Worm (Caenorhabditis elegans): ENCODE data around the gene C10C5.3.
A peak's percentile ranks its signal among the peaks of the same experiment; 100 is the strongest.

C10C5.3 gene

ce11 chrIV:9335552-9336251, 38.9 kb upstream of the C10C5.3 start, which contains the start of the genes coa-4 and T20D3.14:
Gene coa-4 (minus strand): TSS chrIV:9335602.
Gene T20D3.14 (minus strand): TSS chrIV:9335909.
- TF ChIP-seq elt-3 (tag; optimal IDR thresholded peaks at IDR 0.05) = peak in 1 of 6 experiments; percentile 43
- TF ChIP-seq ceh-82 (tag; optimal IDR thresholded peaks at IDR 0.05) = peak in 2 of 3 experiments; percentile 6 to 26
- TF ChIP-seq mep-1 (tag; optimal IDR thresholded peaks at IDR 0.05) = peak; percentile 41
- TF ChIP-seq tbx-2 (tag; optimal IDR thresholded peaks at IDR 0.05) = peak; percentile 43
- peak; percentile 43 for TF ChIP-seq nhr-47 (tag; optimal IDR thresholded peaks at IDR 0.05)
- peak in 1 of 2 experiments; percentile 54 for TF ChIP-seq mdl-1 (tag; optimal IDR thresholded peaks at IDR 0.05)
- TF ChIP-seq elt-2 (tag; optimal IDR thresholded peaks at IDR 0.05) = peak; percentile 17
- TF ChIP-seq rnt-1 (tag; optimal IDR thresholded peaks at IDR 0.05) = peak; percentile 33
- peak; percentile 39 for TF ChIP-seq blmp-1 (tag; optimal IDR thresholded peaks at IDR 0.05)
- TF ChIP-seq nhr-20 (tag; optimal IDR thresholded peaks at IDR 0.05) = peak; percentile 64
- TF ChIP-seq efl-1 (optimal IDR thresholded peaks at IDR 0.05) = peak; percentile 50 to 57
- peak; percentile 43 to 83 for TF ChIP-seq efl-1 (GFP tag; optimal IDR thresholded peaks at IDR 0.05 in 1 of 2)
- TF ChIP-seq vab-15 (tag; optimal IDR thresholded peaks at IDR 0.05) = no peak
- peak in 2 of 3 experiments; percentile 17 to 48 for TF ChIP-seq dpl-1 (GFP tag; optimal IDR thresholded peaks at IDR 0.05)
- peak; percentile 11 for TF ChIP-seq nhr-77 (tag; optimal IDR thresholded peaks at IDR 0.05)
- peak; percentile 75 for TF ChIP-seq lin-14 (GFP tag; optimal IDR thresholded peaks at IDR 0.05)
- peak; percentile 71 for TF ChIP-seq nhr-71 (tag; optimal IDR thresholded peaks at IDR 0.05)
- TF ChIP-seq swsn-7 (tag; optimal IDR thresholded peaks at IDR 0.05) = peak; percentile 39
- peak; percentile 38 for TF ChIP-seq C16A3.4 (tag; optimal IDR thresholded peaks at IDR 0.05)
- TF ChIP-seq lsy-2 (tag; optimal IDR thresholded peaks at IDR 0.05) = peak; percentile 53 to 58
- TF ChIP-seq nhr-85 (tag) = peak; percentile 55
- TF ChIP-seq irx-1 (tag; optimal IDR thresholded peaks at IDR 0.05) = peak; percentile 9
- TF ChIP-seq lin-35 (GFP tag; optimal IDR thresholded peaks at IDR 0.05) = peak; percentile 41 to 64
- TF ChIP-seq xbp-1 (tag; optimal IDR thresholded peaks at IDR 0.05) = peak; percentile 48
- TF ChIP-seq lin-15B (tag; optimal IDR thresholded peaks at IDR 0.05) = no peak
- TF ChIP-seq nhr-28 (tag; optimal IDR thresholded peaks at IDR 0.05) = no peak
- peak; percentile 1 for TF ChIP-seq snpc-4 (tag; optimal IDR thresholded peaks at IDR 0.05)
- no peak for TF ChIP-seq nhr-12 (tag; optimal IDR thresholded peaks at IDR 0.05)
- TF ChIP-seq ztf-4 (tag; optimal IDR thresholded peaks at IDR 0.05) = no peak
- no peak for TF ChIP-seq lin-13 (GFP tag; optimal IDR thresholded peaks at IDR 0.05)
- TF ChIP-seq snu-23 (GFP tag; optimal IDR thresholded peaks at IDR 0.05) = peak; percentile 75

DNA sequence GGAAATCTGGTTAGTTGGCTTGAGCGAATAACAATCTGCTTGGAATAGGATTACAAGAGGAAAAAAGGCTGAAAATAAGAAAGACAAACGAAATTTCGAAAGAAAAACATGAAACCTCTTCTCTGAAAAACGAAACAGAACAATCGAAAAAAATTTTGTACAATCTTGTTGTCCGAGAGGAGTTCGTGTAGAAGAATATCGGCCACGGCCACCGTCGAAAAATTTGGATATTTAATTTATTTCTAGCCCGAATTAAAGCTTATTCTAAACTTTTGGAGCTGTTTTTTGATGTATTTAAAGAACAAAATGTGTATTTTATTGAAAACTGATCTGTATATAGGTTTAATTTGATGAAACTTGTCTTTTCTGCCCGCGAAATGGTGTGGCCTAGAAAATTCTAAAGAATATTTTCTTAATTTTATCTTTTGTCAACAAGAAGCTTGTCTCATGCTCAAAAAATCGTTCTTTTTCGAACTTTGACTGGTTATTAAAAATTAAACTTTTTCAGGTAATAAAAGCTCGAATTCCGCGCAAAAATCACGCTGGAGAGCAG, 38.0 kb upstream of the C10C5.3 start, which contains the start of gene T20D3.5:
Gene T20D3.5 (plus strand): TSS at position 503 of the 553 bp plus-strand sequence.
- TF ChIP-seq pax-3 (tag; optimal IDR thresholded peaks at IDR 0.05) (no peak), rnt-1 (tag; optimal IDR thresholded peaks at IDR 0.05) (peak; percentile 13)

- TF ChIP-seq ces-1 (GFP tag; optimal IDR thresholded peaks at IDR 0.05) = no peak
These were observed 35.4 kb upstream of the C10C5.3 start, which contains the start of gene T20D3.6 for ce11 chrIV:9339205-9339604. Gene T20D3.6 (minus strand): TSS chrIV:9339305.

DNA sequence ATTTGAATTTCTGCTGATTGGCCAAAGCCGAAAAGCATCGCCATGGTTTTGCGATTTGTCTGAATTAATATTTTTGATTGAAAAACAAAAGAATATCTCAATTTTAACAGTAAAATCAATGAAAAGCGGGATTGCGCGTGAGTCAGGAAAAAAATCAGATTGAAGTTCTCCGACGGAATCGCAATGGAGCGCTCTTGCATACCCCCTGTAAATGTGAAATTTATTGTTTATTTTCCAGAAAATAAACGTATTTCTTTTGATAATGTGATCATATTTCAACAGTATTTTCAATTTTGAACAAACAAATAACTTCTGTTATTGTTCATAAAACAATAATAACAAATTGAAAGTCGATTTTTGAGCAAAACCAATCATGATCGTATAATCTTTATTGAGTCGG, 33.0 kb upstream of the C10C5.3 start, which contains the start of gene vps-26:
Gene vps-26 (minus strand): TSS at position 200 of the 400 bp plus-strand sequence.
- TF ChIP-seq nhr-20 (tag; optimal IDR thresholded peaks at IDR 0.05) (peak; percentile 8), rnt-1 (tag; optimal IDR thresholded peaks at IDR 0.05) (peak; percentile 7), nhr-47 (tag; optimal IDR thresholded peaks at IDR 0.05) (peak; percentile 2), xbp-1 (tag; optimal IDR thresholded peaks at IDR 0.05) (peak; percentile 22), elt-3 (tag; optimal IDR thresholded peaks at IDR 0.05) (no peak), swsn-7 (tag; optimal IDR thresholded peaks at IDR 0.05) (no peak), irx-1 (tag; optimal IDR thresholded peaks at IDR 0.05) (peak; percentile 13), dpl-1 (GFP tag; optimal IDR thresholded peaks at IDR 0.05) (peak; percentile 1 to 46 (median 13)), fos-1 (tag; optimal IDR thresholded peaks at IDR 0.05) (no peak), nhr-237 (tag; optimal IDR thresholded peaks at IDR 0.05) (no peak), hlh-17 (GFP tag; optimal IDR thresholded peaks at IDR 0.05; ENCODE audit: borderline replicate concordance) (no peak), lin-35 (GFP tag; optimal IDR thresholded peaks at IDR 0.05) (peak; percentile 20 to 39), blmp-1 (tag; optimal IDR thresholded peaks at IDR 0.05) (peak; percentile 9), unc-130 (tag; optimal IDR thresholded peaks at IDR 0.05) (no peak), nhr-19 (GFP tag; conservative IDR thresholded peaks at IDR 0.05) (no peak), sptf-1 (tag; optimal IDR thresholded peaks at IDR 0.05) (no peak), fkh-10 (GFP tag; optimal IDR thresholded peaks at IDR 0.05) (no peak), lin-13 (GFP tag; optimal IDR thresholded peaks at IDR 0.05) (no peak), ztf-4 (tag; optimal IDR thresholded peaks at IDR 0.05) (no peak), nhr-85 (tag) (no peak), ceh-90 (tag; optimal IDR thresholded peaks at IDR 0.05) (no peak), snu-23 (GFP tag; optimal IDR thresholded peaks at IDR 0.05) (peak; percentile 33), mep-1 (tag; optimal IDR thresholded peaks at IDR 0.05) (peak; percentile 37), C04F5.9 (tag; optimal IDR thresholded peaks at IDR 0.05) (no peak), efl-1 (optimal IDR thresholded peaks at IDR 0.05) (peak; percentile 35 to 43), efl-1 (GFP tag; optimal IDR thresholded peaks at IDR 0.05 in 1 of 2) (peak in 1 of 2 experiments; percentile 38), snpc-4 (tag; optimal IDR thresholded peaks at IDR 0.05) (no peak)

All from whole organism, L1 larva.